Worm (Caenorhabditis elegans) whole organism, L4 larva: ENCODE results near the gene R07B7.2.

ENCODE experiments used
- F26F4.8 ChIP-seq: fragments of 200-800 bp; sonication (Bioruptor generic); conservative IDR thresholded peaks from 2 replicates; pipeline ENCODE4 v1.3.6; 2022; ENCODE audit warnings: missing genetic modification characterization, missing compliant biosample characterization
- F37D6.2 ChIP-seq: sonication (generic microtip); optimal IDR thresholded peaks from 2 replicates; lab custom pipeline; 2016; ENCODE audit warnings: mild to moderate bottlenecking, missing genetic modification characterization, missing compliant biosample characterization
- F44E2.7 ChIP-seq: fragments of 200-800 bp; sonication (Bioruptor generic); IDR thresholded peaks from 2 replicates; pipeline ENCODE4 v2.1.2; 2022; ENCODE audit warnings: missing genetic modification characterization, missing compliant biosample characterization
- T20F7.1 ChIP-seq: fragments of 200-800 bp; sonication (Bioruptor generic); optimal IDR thresholded peaks from 2 replicates; lab custom pipeline; 2018; ENCODE audit warnings: mild to moderate bottlenecking, missing genetic modification characterization, missing compliant biosample characterization
- T26A8.4 ChIP-seq: fragments of 200-800 bp; sonication (Bioruptor generic); IDR thresholded peaks from 2 replicates; pipeline ENCODE4 v1.3.6; 2022; ENCODE audit warnings: missing genetic modification characterization, missing compliant biosample characterization
- Y105C5A.15 ChIP-seq: fragments of 200-800 bp; sonication (Bioruptor generic); IDR thresholded peaks from 2 replicates; pipeline ENCODE4 v1.3.6; 2022; ENCODE audit warnings: missing genetic modification characterization, missing compliant biosample characterization
- Y48G9A.11 ChIP-seq: fragments of 200-800 bp; sonication (Bioruptor generic); IDR thresholded peaks from 2 replicates; pipeline ENCODE4 v1.3.6; 2022; ENCODE audit warnings: missing genetic modification reagents, missing genetic modification characterization, missing compliant biosample characterization
- ZK546.5 ChIP-seq, 2 experiments: sonication (generic microtip); optimal IDR thresholded peaks; 2 replicates each; lab custom pipeline; 2017; ENCODE audit warnings: missing biosample characterization in 2 of 2, missing genetic modification characterization in 2 of 2
- aha-1 ChIP-seq: fragments of 150-350 bp; peaks from one replicate; lab custom pipeline; 2014; ENCODE audit warnings: missing biosample characterization, missing genetic modification characterization
- aly-2 ChIP-seq: sonication (generic microtip); optimal IDR thresholded peaks from 2 replicates; lab custom pipeline; 2018; ENCODE audit warnings: missing biosample characterization, missing genetic modification characterization
- ama-1 ChIP-seq: fragments of 150-350 bp; optimal IDR thresholded peaks from 2 replicates; lab custom pipeline; 2014; ENCODE audit warnings: inconsistent platforms, mixed read lengths
- attf-4 ChIP-seq: sonication (generic microtip); optimal IDR thresholded peaks from 3 replicates; lab custom pipeline; 2017; ENCODE audit warnings: missing biosample characterization, missing genetic modification characterization
- ceh-28 ChIP-seq: fragments of 150-350 bp; optimal IDR thresholded peaks from 2 replicates; lab custom pipeline; 2014; ENCODE audit warnings: missing biosample characterization, missing genetic modification reagents, missing genetic modification characterization
- ceh-44 ChIP-seq: fragments of 200-800 bp; sonication (Bioruptor generic); IDR thresholded peaks from 2 replicates; pipeline ENCODE4 v1.3.6; 2022; ENCODE audit warnings: missing genetic modification reagents, missing genetic modification characterization, missing compliant biosample characterization
- ceh-82 ChIP-seq: sonication (generic microtip); optimal IDR thresholded peaks from 2 replicates; lab custom pipeline; 2017; ENCODE audit warnings: missing biosample characterization, missing genetic modification characterization
- daf-8 ChIP-seq: fragments of 200-800 bp; sonication (Bioruptor generic); IDR thresholded peaks from 2 replicates; pipeline ENCODE4 v1.3.6; 2022; ENCODE audit warnings: missing genetic modification characterization, missing compliant biosample characterization
- dmd-6 ChIP-seq: fragments of 200-800 bp; sonication (Bioruptor generic); IDR thresholded peaks from 2 replicates; pipeline ENCODE4 v1.3.6; 2022; ENCODE audit warnings: missing genetic modification reagents, missing genetic modification characterization, missing compliant biosample characterization
- dmd-9 ChIP-seq: fragments of 200-800 bp; sonication (Bioruptor generic); IDR thresholded peaks from 2 replicates; pipeline ENCODE4 v1.3.6; 2022; ENCODE audit warnings: missing genetic modification reagents, missing genetic modification characterization, missing compliant biosample characterization
- dve-1 ChIP-seq: sonication (generic microtip); optimal IDR thresholded peaks from 2 replicates; lab custom pipeline; 2017; ENCODE audit warnings: antibody characterized with exemption, mild to moderate bottlenecking, missing genetic modification characterization, missing compliant biosample characterization; ENCODE audit not compliant: insufficient read depth
- egl-27 ChIP-seq: sonication (generic microtip); optimal IDR thresholded peaks from 3 replicates; lab custom pipeline; 2017; ENCODE audit warnings: missing biosample characterization, missing genetic modification reagents, missing genetic modification characterization
- egl-43 ChIP-seq: fragments of 200-800 bp; sonication (Bioruptor generic); IDR thresholded peaks from 2 replicates; pipeline ENCODE4 v1.3.6; 2022; ENCODE audit warnings: missing genetic modification reagents, missing genetic modification characterization, missing compliant biosample characterization
- gei-8 ChIP-seq: fragments of 200-800 bp; sonication (Bioruptor generic); optimal IDR thresholded peaks from 2 replicates; lab custom pipeline; 2018; ENCODE audit warnings: mild to moderate bottlenecking, missing genetic modification characterization, missing compliant biosample characterization
- hlh-30 ChIP-seq: sonication (generic microtip); optimal IDR thresholded peaks from 2 replicates; lab custom pipeline; 2017; ENCODE audit warnings: antibody characterized with exemption, mild to moderate bottlenecking, missing genetic modification characterization, missing compliant biosample characterization; ENCODE audit not compliant: insufficient read depth
- hmg-1.1 ChIP-seq: fragments of 200-800 bp; sonication (Bioruptor generic); IDR thresholded peaks from 2 replicates; pipeline ENCODE4 v1.3.6; 2022; ENCODE audit warnings: missing genetic modification reagents, missing genetic modification characterization, missing compliant biosample characterization
- jun-1 ChIP-seq: fragments of 150-350 bp; optimal IDR thresholded peaks from 2 replicates; lab custom pipeline; 2014; ENCODE audit warnings: missing biosample characterization, missing genetic modification reagents, missing genetic modification characterization
- lim-7 ChIP-seq: fragments of 200-800 bp; sonication (Bioruptor generic); IDR thresholded peaks from 2 replicates; pipeline ENCODE4 v1.3.6; 2022; ENCODE audit warnings: missing genetic modification characterization, missing compliant biosample characterization
- lin-13 ChIP-seq: fragments of 150-350 bp; optimal IDR thresholded peaks from 2 replicates; lab custom pipeline; 2014; ENCODE audit warnings: missing biosample characterization, missing genetic modification reagents, missing genetic modification characterization
- lin-29 ChIP-seq: fragments of 200-800 bp; sonication (Bioruptor generic); IDR thresholded peaks from 2 replicates; pipeline ENCODE4 v1.3.6; 2022; ENCODE audit warnings: missing genetic modification reagents, missing genetic modification characterization, missing compliant biosample characterization
- madf-5 ChIP-seq, 2 experiments: fragments of 200-800 bp; sonication (Bioruptor generic); IDR thresholded peaks; 2 replicates each; pipeline ENCODE4 v1.3.6; 2022; ENCODE audit warnings: missing compliant biosample characterization in 2 of 2, missing genetic modification characterization in 2 of 2
- madf-9 ChIP-seq: fragments of 200-800 bp; sonication (Bioruptor generic); conservative IDR thresholded peaks from 2 replicates; pipeline ENCODE4 v1.3.6; 2022; ENCODE audit warnings: missing genetic modification reagents, missing genetic modification characterization, missing compliant biosample characterization
- mdl-1 ChIP-seq, 2 experiments: fragments of 150-350 bp in 1 of 2; sonication (generic microtip) in 1 of 2; optimal IDR thresholded peaks; 2 replicates each; lab custom pipeline; 2014 to 2017; ENCODE audit warnings: missing biosample characterization in 2 of 2, missing genetic modification characterization in 2 of 2
- mes-2 ChIP-seq: sonication (generic microtip); optimal IDR thresholded peaks from 2 replicates; lab custom pipeline; 2016; ENCODE audit warnings: missing genotype, mild to moderate bottlenecking, missing genetic modification characterization, missing compliant biosample characterization; ENCODE audit not compliant: poor library complexity, severe bottlenecking
- mxl-2 ChIP-seq: fragments of 200-800 bp; sonication (Bioruptor generic); conservative IDR thresholded peaks from 2 replicates; pipeline ENCODE4 v1.3.6; 2022; ENCODE audit warnings: missing genetic modification reagents, missing genetic modification characterization, missing compliant biosample characterization
- nhr-102 ChIP-seq: sonication (generic microtip); optimal IDR thresholded peaks from 2 replicates; lab custom pipeline; 2016; ENCODE audit warnings: mild to moderate bottlenecking, missing genetic modification characterization, moderate library complexity, missing compliant biosample characterization
- nhr-11 ChIP-seq: fragments of 150-350 bp; optimal IDR thresholded peaks from 2 replicates; lab custom pipeline; 2014; ENCODE audit warnings: missing biosample characterization, missing genetic modification characterization
- nhr-41 ChIP-seq: fragments of 200-800 bp; sonication (Bioruptor generic); IDR thresholded peaks from 2 replicates; pipeline ENCODE4 v1.3.6; 2022; ENCODE audit warnings: missing genetic modification reagents, missing genetic modification characterization, missing compliant biosample characterization
- nhr-42 ChIP-seq: fragments of 200-800 bp; sonication (Bioruptor generic); IDR thresholded peaks from 2 replicates; pipeline ENCODE4 v1.3.6; 2022; ENCODE audit warnings: missing genetic modification characterization, missing compliant biosample characterization
- nhr-6 ChIP-seq: fragments of 150-350 bp; optimal IDR thresholded peaks from 2 replicates; lab custom pipeline; 2014; ENCODE audit warnings: missing biosample characterization, missing genetic modification characterization
- php-3 ChIP-seq: fragments of 200-800 bp; sonication (Bioruptor generic); IDR thresholded peaks from 2 replicates; pipeline ENCODE4 v1.3.6; 2022; ENCODE audit warnings: missing genetic modification reagents, missing genetic modification characterization, missing compliant biosample characterization
- rbr-2 ChIP-seq: sonication (generic microtip); optimal IDR thresholded peaks from 2 replicates; lab custom pipeline; 2016; ENCODE audit warnings: missing genotype, missing genetic modification characterization, missing compliant biosample characterization
- skn-1 ChIP-seq: fragments of 150-350 bp; optimal IDR thresholded peaks from 2 replicates; lab custom pipeline; 2014; ENCODE audit warnings: missing biosample characterization, missing genetic modification characterization
- snpc-4 ChIP-seq: fragments of 150-350 bp; optimal IDR thresholded peaks from 2 replicates; lab custom pipeline; 2014; ENCODE audit warnings: missing biosample characterization, missing genetic modification characterization
- spr-1 ChIP-seq: sonication (generic microtip); optimal IDR thresholded peaks from 2 replicates; lab custom pipeline; 2016; ENCODE audit warnings: mild to moderate bottlenecking, missing genetic modification characterization, missing compliant biosample characterization
- tra-1 ChIP-seq: fragments of 200-800 bp; sonication (Bioruptor generic); IDR thresholded peaks from 2 replicates; pipeline ENCODE4 v1.3.6; 2022; ENCODE audit warnings: missing genetic modification reagents, missing genetic modification characterization, missing compliant biosample characterization
- unc-39 ChIP-seq: sonication (generic microtip); optimal IDR thresholded peaks from 2 replicates; lab custom pipeline; 2017; ENCODE audit warnings: missing biosample characterization, missing genetic modification characterization
- zfp-3 ChIP-seq: fragments of 200-800 bp; sonication (Bioruptor generic); conservative IDR thresholded peaks from 2 replicates; pipeline ENCODE4 v1.3.6; 2022; ENCODE audit warnings: missing genetic modification reagents, missing genetic modification characterization, missing compliant biosample characterization
- ztf-11 ChIP-seq: fragments of 150-350 bp; optimal IDR thresholded peaks from 2 replicates; lab custom pipeline; 2014; ENCODE audit warnings: missing biosample characterization, missing genetic modification characterization

Gene R07B7.2

DNA sequence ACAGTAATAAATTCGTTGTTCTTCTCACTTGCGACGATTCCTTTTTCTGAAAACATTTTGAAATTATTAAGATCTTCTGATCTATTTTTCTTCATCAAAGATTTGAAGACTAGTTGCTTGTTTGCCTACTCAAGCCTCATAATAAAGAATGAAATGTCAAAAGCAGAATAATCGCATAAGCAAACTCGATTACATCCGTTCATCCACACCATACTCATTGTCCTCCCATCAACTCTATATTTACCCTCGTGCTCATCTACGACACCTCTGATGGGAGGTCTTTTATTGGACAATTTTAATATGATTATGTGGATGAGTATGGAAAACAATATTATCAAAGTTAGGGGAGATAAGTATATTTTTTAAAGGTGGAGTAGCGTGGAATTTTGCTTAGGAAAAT lies 25.7 kb downstream of the R07B7.2 start:
- TF ChIP-seq Y105C5A.15 (GFP tag; lab: Robert Waterston, UW): no peak
- no peak for TF ChIP-seq F26F4.8 (GFP tag; lab: Robert Waterston, UW)
- TF ChIP-seq dmd-6 (GFP tag; lab: Robert Waterston, UW): no peak
- TF ChIP-seq aha-1 (tag; lab: Kevin White, UChicago): peak; percentile 13
- no peak for TF ChIP-seq mxl-2 (GFP tag; lab: Robert Waterston, UW)

DNA sequence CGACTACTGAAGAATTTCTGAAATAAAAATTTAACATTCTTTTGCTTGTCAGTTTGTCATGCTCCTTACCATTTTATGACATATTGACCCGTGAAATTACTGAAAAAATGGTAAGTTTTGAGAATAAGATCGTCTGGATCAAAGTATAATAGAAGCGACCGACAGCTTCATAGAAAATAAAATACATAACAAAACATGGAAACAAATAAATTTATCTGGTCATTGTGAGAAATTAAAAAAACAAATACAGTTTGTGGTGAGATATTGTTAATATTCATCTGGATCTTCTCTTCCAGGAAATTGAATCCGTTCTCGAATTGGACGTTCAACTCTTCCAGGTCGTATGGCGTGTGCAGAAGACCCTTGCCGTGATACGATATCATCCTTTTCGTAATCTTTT lies 27.5 kb downstream of the R07B7.2 start, which contains the start of gene pkc-1:
TSS of gene pkc-1 (minus strand) at position 101 of the 400 bp plus-strand sequence.
- TF ChIP-seq aha-1 (tag; lab: Kevin White, UChicago): peak; percentile 52
- no peak for TF ChIP-seq snpc-4

DNA sequence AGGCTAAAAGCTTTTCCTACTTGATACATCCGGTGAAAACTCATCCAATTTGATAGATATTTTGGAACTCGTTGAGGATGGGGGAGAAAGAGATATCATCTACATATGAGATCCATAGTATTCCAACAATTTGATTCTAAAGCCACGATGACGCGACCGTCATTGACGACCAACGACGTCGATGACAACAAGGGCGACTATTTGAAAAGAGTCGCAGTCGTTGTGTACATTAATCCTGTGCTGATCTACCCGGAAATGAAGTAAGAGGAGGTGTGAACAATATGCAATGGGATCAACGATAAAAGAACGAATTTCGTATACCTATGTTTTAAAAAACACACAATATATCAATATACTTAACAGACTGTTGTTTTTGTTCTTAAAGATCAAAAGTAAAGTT lies 31.4 kb downstream of the R07B7.2 start:
- TF ChIP-seq gei-8 (GFP tag; lab: Kevin White, UChicago): no peak
- no peak for TF ChIP-seq nhr-6 (tag; lab: Kevin White, UChicago)
- TF ChIP-seq skn-1: no peak
- no peak for TF ChIP-seq madf-9 (GFP tag; lab: Robert Waterston, UW)
- TF ChIP-seq lin-13 (GFP tag; lab: Kevin White, UChicago): no peak
- no peak for TF ChIP-seq ztf-11 (tag; lab: Kevin White, UChicago)
- no peak for TF ChIP-seq php-3 (GFP tag; lab: Robert Waterston, UW)
- no peak for TF ChIP-seq unc-39 (tag; lab: Kevin White, UChicago)
- TF ChIP-seq lin-29: no peak
- no peak for TF ChIP-seq attf-4 (tag; lab: Kevin White, UChicago)
- TF ChIP-seq ceh-82 (tag; lab: Kevin White, UChicago): no peak
- TF ChIP-seq nhr-11 (tag; lab: Kevin White, UChicago): no peak
- no peak for TF ChIP-seq hmg-1.1
- TF ChIP-seq aha-1 (tag; lab: Kevin White, UChicago): no peak
- TF ChIP-seq jun-1 (tag; lab: Kevin White, UChicago): no peak
- no peak for TF ChIP-seq ama-1
- no peak for TF ChIP-seq dve-1
- no peak for TF ChIP-seq F37D6.2 (tag; lab: Kevin White, UChicago)
- TF ChIP-seq rbr-2 (tag; lab: Kevin White, UChicago): no peak
- no peak for TF ChIP-seq nhr-42 (GFP tag; lab: Robert Waterston, UW)

DNA sequence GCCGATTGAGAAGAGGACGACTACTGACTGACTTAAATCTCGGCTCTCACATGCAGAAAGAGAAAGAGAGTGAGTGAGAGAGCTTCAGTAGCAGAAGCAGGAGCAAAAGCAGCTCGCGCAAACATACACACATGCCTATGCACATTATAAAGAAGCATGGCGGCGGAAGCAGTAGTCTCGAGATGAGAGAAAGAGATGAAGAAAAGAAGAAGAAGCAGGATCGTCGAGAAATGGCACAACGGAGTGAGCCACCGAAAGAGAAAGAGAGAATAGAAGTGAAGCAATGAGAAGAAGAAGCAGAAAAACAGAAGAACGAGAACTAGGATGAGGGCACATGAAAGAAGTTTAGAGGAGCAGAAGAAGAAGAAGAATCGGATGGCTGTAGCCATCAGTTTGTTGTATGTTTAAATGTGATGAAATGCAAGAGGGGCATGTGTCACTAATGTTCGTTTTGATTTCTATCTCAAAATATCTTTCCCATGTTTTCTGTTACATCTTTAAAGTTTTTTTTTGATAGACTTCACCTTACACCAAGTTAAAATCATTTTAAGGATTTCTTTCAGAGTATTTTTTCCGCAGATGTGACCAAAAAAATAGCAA lies 32.6 kb downstream of the R07B7.2 start:
- TF ChIP-seq hlh-30 (tag; lab: Kevin White, UChicago) (peak; percentile 86), nhr-102 (tag; lab: Kevin White, UChicago) (no peak), T20F7.1 (no peak), mes-2 (tag; lab: Kevin White, UChicago) (peak; percentile 34), ZK546.5 (tag; optimal IDR thresholded peaks at IDR 0.05; lab: Kevin White, UChicago) (no peak), hmg-1.1 (peak; percentile 68), mdl-1 (tag; optimal IDR thresholded peaks at IDR 0.05; lab: Kevin White, UChicago) (peak in 1 of 2 experiments; percentile 90), ceh-28 (tag; lab: Kevin White, UChicago) (no peak), F44E2.7 (GFP tag; lab: Robert Waterston, UW) (no peak), Y48G9A.11 (GFP tag; lab: Robert Waterston, UW) (no peak), spr-1 (tag; lab: Kevin White, UChicago) (no peak), unc-39 (tag; lab: Kevin White, UChicago) (no peak), ztf-11 (tag; lab: Kevin White, UChicago) (no peak), madf-5 (GFP tag; IDR thresholded peaks at IDR 0.05; lab: Robert Waterston, UW) (no peak), tra-1 (GFP tag; lab: Robert Waterston, UW) (no peak), T26A8.4 (GFP tag; lab: Robert Waterston, UW) (no peak), egl-27 (tag; lab: Kevin White, UChicago) (no peak), mxl-2 (GFP tag; lab: Robert Waterston, UW) (no peak), egl-43 (GFP tag; lab: Robert Waterston, UW) (no peak; the same call in 1 of the 2 replicates), ceh-44 (no peak), lim-7 (GFP tag; lab: Robert Waterston, UW) (no peak), zfp-3 (GFP tag; lab: Robert Waterston, UW) (no peak), aly-2 (no peak), nhr-41 (GFP tag; lab: Robert Waterston, UW) (no peak), aha-1 (tag; lab: Kevin White, UChicago) (no peak), daf-8 (GFP tag; lab: Robert Waterston, UW) (no peak), dmd-9 (GFP tag; lab: Robert Waterston, UW) (no peak)
